Fruit fly (Drosophila melanogaster) whole organism, embryonic: ENCODE measurements around the gene CG33784.
A peak's percentile ranks its signal among the peaks of the same experiment; 100 is the strongest.

Experiments
- Asciz ChIP-seq: fragments of 200-800 bp; sonication (Bioruptor generic); optimal IDR thresholded peaks from 2 replicates; lab custom pipeline; 2017; ENCODE audit warnings: missing biosample characterization, mild to moderate bottlenecking, missing genetic modification characterization, missing genetic modification reagents
- Atf6 ChIP-seq: fragments of 200-800 bp; sonication (Bioruptor generic); IDR thresholded peaks from 2 replicates; pipeline ENCODE4 v1.3.6; 2022; ENCODE audit warnings: missing biosample characterization, missing genetic modification characterization
- BEAF-32 ChIP-seq: fragments of 200-800 bp; sonication (Bioruptor generic); optimal IDR thresholded peaks from 3 replicates; lab custom pipeline; 2017; ENCODE audit warnings: missing biosample characterization, missing genetic modification characterization, mild to moderate bottlenecking, moderate library complexity, missing genetic modification reagents
- Bdp1 ChIP-seq: fragments of 200-800 bp; sonication (Bioruptor generic); optimal IDR thresholded peaks from 3 replicates; lab custom pipeline; 2016; ENCODE audit warnings: missing biosample characterization, missing genetic modification characterization
- CG10209 ChIP-seq: fragments of 200-800 bp; sonication (Bioruptor generic); optimal IDR thresholded peaks from 3 replicates; lab custom pipeline; 2017; ENCODE audit warnings: missing biosample characterization, mild to moderate bottlenecking, missing genetic modification characterization, missing genetic modification reagents
- CG10431 ChIP-seq: fragments of 200-800 bp; sonication (Bioruptor generic); optimal IDR thresholded peaks from 3 replicates; lab custom pipeline; 2018; ENCODE audit warnings: missing biosample characterization, mild to moderate bottlenecking, missing genetic modification characterization
- CG10979 ChIP-seq: fragments of 200-800 bp; sonication (Bioruptor generic); optimal IDR thresholded peaks from 2 replicates; lab custom pipeline; 2018; ENCODE audit warnings: missing biosample characterization, mild to moderate bottlenecking, missing genetic modification characterization, moderate library complexity
- CG11247 ChIP-seq: fragments of 200-800 bp; sonication (Bioruptor generic); IDR thresholded peaks from 2 replicates; pipeline ENCODE4 v1.3.6; 2022; ENCODE audit warnings: missing biosample characterization, missing genetic modification characterization
- CG12071 ChIP-seq: fragments of 200-800 bp; sonication (Bioruptor generic); optimal IDR thresholded peaks from 3 replicates; lab custom pipeline; 2018; ENCODE audit warnings: missing biosample characterization, mild to moderate bottlenecking, missing genetic modification characterization
- CG12659 ChIP-seq: fragments of 200-800 bp; sonication (Bioruptor generic); optimal IDR thresholded peaks from 3 replicates; lab custom pipeline; 2017; ENCODE audit warnings: mild to moderate bottlenecking, missing biosample characterization, missing genetic modification reagents, missing genetic modification characterization
- CG12942 ChIP-seq: fragments of 200-800 bp; sonication (Bioruptor generic); optimal IDR thresholded peaks from 3 replicates; lab custom pipeline; 2016; ENCODE audit warnings: missing biosample characterization, missing genetic modification characterization
- CG13296 ChIP-seq: fragments of 200-800 bp; sonication (Bioruptor generic); optimal IDR thresholded peaks from 3 replicates; lab custom pipeline; 2018; ENCODE audit warnings: missing biosample characterization, mild to moderate bottlenecking, missing genetic modification characterization
- CG14965 ChIP-seq: fragments of 200-800 bp; sonication (Bioruptor generic); optimal IDR thresholded peaks from 2 replicates; lab custom pipeline; 2016; ENCODE audit warnings: missing biosample characterization, missing genetic modification characterization, borderline replicate concordance
- CG17186 ChIP-seq: fragments of 200-800 bp; sonication (Bioruptor generic); optimal IDR thresholded peaks from 3 replicates; lab custom pipeline; 2017; ENCODE audit warnings: missing biosample characterization, missing genetic modification reagents, missing genetic modification characterization
- CG31365 ChIP-seq: fragments of 200-800 bp; sonication (Bioruptor generic); optimal IDR thresholded peaks from 2 replicates; lab custom pipeline; 2018; ENCODE audit warnings: missing biosample characterization, mild to moderate bottlenecking, missing genetic modification characterization
- CG3163 ChIP-seq: fragments of 200-800 bp; sonication (Bioruptor generic); optimal IDR thresholded peaks from 3 replicates; lab custom pipeline; 2016; ENCODE audit warnings: missing biosample characterization, missing genetic modification characterization
- CG34422 ChIP-seq: fragments of 200-800 bp; sonication (Bioruptor generic); IDR thresholded peaks from 3 replicates; pipeline ENCODE4 v1.3.6; 2022; ENCODE audit warnings: missing biosample characterization, missing genetic modification characterization
- CG42726 ChIP-seq: fragments of 200-800 bp; sonication (Bioruptor generic); IDR thresholded peaks from 2 replicates; pipeline ENCODE4 v1.3.6; 2022; ENCODE audit warnings: missing biosample characterization, missing genetic modification characterization; ENCODE audit not compliant: partially characterized antibody
- CG43689 ChIP-seq: fragments of 200-800 bp; sonication (Bioruptor generic); IDR thresholded peaks from 2 replicates; pipeline ENCODE4 v1.3.6; 2022; ENCODE audit warnings: missing biosample characterization, missing genetic modification characterization
- CG5953 ChIP-seq: fragments of 200-800 bp; sonication (Bioruptor generic); IDR thresholded peaks from 2 replicates; pipeline ENCODE4 v1.3.6; 2022; ENCODE audit warnings: missing biosample characterization, missing genetic modification characterization
- CG8944 ChIP-seq: fragments of 200-800 bp; sonication (Bioruptor generic); optimal IDR thresholded peaks from 3 replicates; lab custom pipeline; 2016; ENCODE audit warnings: missing biosample characterization, missing genetic modification characterization
- CG9876 ChIP-seq: fragments of 200-800 bp; sonication (Bioruptor generic); optimal IDR thresholded peaks from 2 replicates; lab custom pipeline; 2016; ENCODE audit warnings: missing biosample characterization, missing genetic modification characterization
- CHES-1-like ChIP-seq: fragments of 200-800 bp; sonication (Bioruptor generic); optimal IDR thresholded peaks from 2 replicates; lab custom pipeline; 2016; ENCODE audit warnings: missing biosample characterization, missing genetic modification characterization
- Chrac-16 ChIP-seq: fragments of 200-800 bp; sonication (Bioruptor generic); optimal IDR thresholded peaks from 3 replicates; lab custom pipeline; 2016; ENCODE audit warnings: missing biosample characterization, missing genetic modification characterization
- D19A ChIP-seq: fragments of 200-800 bp; optimal IDR thresholded peaks from 3 replicates; lab custom pipeline; 2019; ENCODE audit warnings: missing biosample characterization, mild to moderate bottlenecking, missing genetic modification characterization, moderate library complexity
- Dad ChIP-seq: fragments of 200-800 bp; sonication (Bioruptor generic); optimal IDR thresholded peaks from 3 replicates; lab custom pipeline; 2016; ENCODE audit warnings: missing biosample characterization, missing genetic modification characterization
- Dbx ChIP-seq: fragments of 200-800 bp; sonication (Bioruptor generic); IDR thresholded peaks from 3 replicates; pipeline ENCODE4 v1.3.6; 2022; ENCODE audit warnings: missing biosample characterization, missing genetic modification characterization
- HmgD ChIP-seq: fragments of 200-800 bp; sonication (Bioruptor generic); optimal IDR thresholded peaks from 3 replicates; lab custom pipeline; 2016; ENCODE audit warnings: missing biosample characterization, missing genetic modification characterization
- Hmr ChIP-seq: fragments of 200-800 bp; sonication (Bioruptor generic); optimal IDR thresholded peaks from 3 replicates; lab custom pipeline; 2017; ENCODE audit warnings: mild to moderate bottlenecking, missing biosample characterization, missing genetic modification reagents, missing genetic modification characterization
- ap ChIP-seq: fragments of 200-800 bp; sonication (Bioruptor generic); IDR thresholded peaks from 2 replicates; pipeline ENCODE4 v1.3.6; 2022; ENCODE audit warnings: missing biosample characterization, missing genetic modification characterization
- ara ChIP-seq: fragments of 200-800 bp; sonication (Bioruptor generic); IDR thresholded peaks from 2 replicates; pipeline ENCODE4 v1.3.6; 2022; ENCODE audit warnings: missing biosample characterization, missing genetic modification characterization
- bbx ChIP-seq: fragments of 200-800 bp; sonication (Bioruptor generic); IDR thresholded peaks from 2 replicates; pipeline ENCODE4 v1.3.6; 2022; ENCODE audit warnings: missing biosample characterization, missing genetic modification characterization; ENCODE audit not compliant: partially characterized antibody
- caup ChIP-seq: fragments of 200-800 bp; sonication (Bioruptor generic); optimal IDR thresholded peaks from 3 replicates; lab custom pipeline; 2017; ENCODE audit warnings: missing biosample characterization, mild to moderate bottlenecking, missing genetic modification characterization, moderate library complexity; ENCODE audit not compliant: severe bottlenecking
- fd3F ChIP-seq: fragments of 200-800 bp; sonication (Bioruptor generic); optimal IDR thresholded peaks from 2 replicates; lab custom pipeline; 2018; ENCODE audit warnings: missing biosample characterization, mild to moderate bottlenecking, missing genetic modification characterization, moderate library complexity
- ftz-f1 ChIP-seq: fragments of 200-800 bp; sonication (Bioruptor generic); optimal IDR thresholded peaks from 2 replicates; lab custom pipeline; 2016; ENCODE audit warnings: missing biosample characterization, missing genetic modification characterization
- gcm2 ChIP-seq: fragments of 200-800 bp; sonication (Bioruptor generic); optimal IDR thresholded peaks from 2 replicates; lab custom pipeline; 2016; ENCODE audit warnings: missing biosample characterization, missing genetic modification characterization
- gem ChIP-seq: fragments of 200-800 bp; sonication (Bioruptor generic); optimal IDR thresholded peaks from 2 replicates; lab custom pipeline; 2019; ENCODE audit warnings: missing biosample characterization, mild to moderate bottlenecking, missing genetic modification characterization, moderate library complexity
- grau ChIP-seq: fragments of 200-800 bp; optimal IDR thresholded peaks from 3 replicates; lab custom pipeline; 2019; ENCODE audit warnings: missing biosample characterization, mild to moderate bottlenecking, missing genetic modification characterization, moderate library complexity
- h ChIP-seq: fragments of >200 bp; optimal IDR thresholded peaks from 2 replicates; lab custom pipeline; 2017
- hb ChIP-seq: fragments of 200-800 bp; sonication (Bioruptor generic); IDR thresholded peaks from 3 replicates; pipeline ENCODE4 v1.3.6; 2022; ENCODE audit warnings: missing biosample characterization, missing genetic modification characterization; ENCODE audit not compliant: partially characterized antibody
- her ChIP-seq: fragments of 200-800 bp; sonication (Bioruptor generic); optimal IDR thresholded peaks from 2 replicates; lab custom pipeline; 2016; ENCODE audit warnings: missing biosample characterization, missing genetic modification characterization
- org-1 ChIP-seq: fragments of 200-800 bp; sonication (Bioruptor generic); optimal IDR thresholded peaks from 2 replicates; lab custom pipeline; 2017; ENCODE audit warnings: missing biosample characterization, missing genetic modification characterization
- pb ChIP-seq: fragments of 200-800 bp; sonication (Bioruptor generic); optimal IDR thresholded peaks from 3 replicates; lab custom pipeline; 2016; ENCODE audit warnings: missing biosample characterization, missing genetic modification characterization
- pum ChIP-seq: fragments of 200-800 bp; sonication (Bioruptor generic); optimal IDR thresholded peaks from 2 replicates; lab custom pipeline; 2016; ENCODE audit warnings: missing biosample characterization, missing genetic modification characterization
- schlank ChIP-seq: fragments of 200-800 bp; sonication (Bioruptor generic); optimal IDR thresholded peaks from 2 replicates; lab custom pipeline; 2018; ENCODE audit warnings: missing biosample characterization, mild to moderate bottlenecking, missing genetic modification characterization
- sim ChIP-seq: fragments of 200-800 bp; sonication (Bioruptor generic); IDR thresholded peaks from 2 replicates; pipeline ENCODE4 v1.3.6; 2022; ENCODE audit warnings: missing biosample characterization, missing genetic modification characterization
- slp2 ChIP-seq: fragments of 200-800 bp; sonication (Bioruptor generic); optimal IDR thresholded peaks from 2 replicates; lab custom pipeline; 2016; ENCODE audit warnings: missing biosample characterization, missing genetic modification characterization
- tna ChIP-seq: fragments of 200-800 bp; sonication (Bioruptor generic); IDR thresholded peaks from 2 replicates; pipeline ENCODE4 v1.3.6; 2022; ENCODE audit warnings: missing biosample characterization, missing genetic modification characterization; ENCODE audit not compliant: partially characterized antibody
- ttk ChIP-seq: fragments of 200-800 bp; sonication (Bioruptor generic); IDR thresholded peaks from 2 replicates; pipeline ENCODE4 v2.1.2; 2022; ENCODE audit warnings: missing biosample characterization, missing genetic modification characterization
- tup ChIP-seq: fragments of 200-800 bp; sonication (Bioruptor generic); optimal IDR thresholded peaks from 2 replicates; lab custom pipeline; 2016; ENCODE audit warnings: missing biosample characterization, mild to moderate bottlenecking, missing genetic modification characterization, moderate library complexity
- vfl ChIP-seq: fragments of 200-800 bp; sonication (Bioruptor generic); optimal IDR thresholded peaks from 2 replicates; lab custom pipeline; 2016; ENCODE audit warnings: missing biosample characterization, missing genetic modification characterization

CG33784 gene

DNA sequence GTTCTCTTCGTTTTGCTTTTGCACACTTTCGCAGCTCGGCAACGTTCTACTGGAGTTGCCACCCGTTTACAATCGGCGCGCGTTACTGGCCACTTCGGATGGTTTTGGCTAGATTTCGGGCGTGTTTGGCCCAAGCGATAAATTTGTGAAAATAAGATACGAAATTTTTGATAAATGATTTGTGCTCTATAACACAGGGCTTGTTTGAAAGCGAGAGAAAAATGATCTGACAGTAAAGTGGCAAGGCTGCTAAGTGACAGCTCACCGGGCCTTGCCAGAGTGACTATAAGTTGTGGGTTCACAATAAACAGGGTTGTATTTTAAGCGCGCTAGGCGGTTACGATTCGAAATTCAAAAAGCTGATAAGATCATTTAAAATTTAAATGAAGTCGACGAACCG is 42.2 kb downstream of the CG33784 start, which contains the start of gene Fmr1 (continued):
- TF ChIP-seq gcm2 (GFP tag; lab: Kevin White, UChicago) (no peak), gem (peak; percentile 51), CG12942 (peak; percentile 35), org-1 (no peak), vfl (peak; percentile 44), hb (GFP tag; lab: Robert Waterston, UW) (no peak), CG11247 (GFP tag; lab: Robert Waterston, UW) (peak; percentile 29; the same call in 1 of the 2 replicates), CG3163 (GFP tag; lab: Kevin White, UChicago) (peak; percentile 41), CG10979 (tag; lab: Kevin White, UChicago) (peak; percentile 19), CG12071 (GFP tag; lab: Kevin White, UChicago) (no peak), Atf6 (GFP tag; lab: Robert Waterston, UW) (peak; percentile 40; the same call in 1 of the 2 replicates), ftz-f1 (no peak), fd3F (peak; percentile 49), Chrac-16 (GFP tag; lab: Kevin White, UChicago) (peak; percentile 18), Hmr (no peak), BEAF-32 (GFP tag; lab: Kevin White, UChicago) (peak; percentile 65), Dad (peak; percentile 73), tna (no peak), CG42726 (GFP tag; lab: Robert Waterston, UW) (no peak), Dbx (GFP tag; lab: Robert Waterston, UW) (peak; percentile 37; the same call in 1 of the 3 replicates), CG34422 (GFP tag; lab: Robert Waterston, UW) (no peak), CG10209 (GFP tag; lab: Kevin White, UChicago) (peak; percentile 28), slp2 (peak; percentile 49), h (no peak), bbx (GFP tag; lab: Robert Waterston, UW) (no peak), CG10431 (GFP tag; lab: Kevin White, UChicago) (no peak), tup (GFP tag; lab: Kevin White, UChicago) (no peak), CHES-1-like (GFP tag; lab: Kevin White, UChicago) (peak; percentile 72), CG31365 (tag; lab: Kevin White, UChicago) (no peak), sim (GFP tag; lab: Robert Waterston, UW) (no peak), pb (GFP tag; lab: Kevin White, UChicago) (peak; percentile 60), HmgD (GFP tag; lab: Kevin White, UChicago) (peak; percentile 54), Bdp1 (peak; percentile 68), CG13296 (GFP tag; lab: Kevin White, UChicago) (no peak), CG17186 (GFP tag; lab: Kevin White, UChicago) (peak; percentile 94), ttk (GFP tag; lab: Robert Waterston, UW) (no peak), CG14965 (GFP tag; lab: Kevin White, UChicago) (no peak), CG12659 (GFP tag; lab: Kevin White, UChicago) (peak; percentile 81), CG8944 (GFP tag; lab: Kevin White, UChicago) (peak; percentile 64), pum (peak; percentile 64), ara (GFP tag; lab: Robert Waterston, UW) (no peak), Asciz (GFP tag; lab: Kevin White, UChicago) (no peak), caup (GFP tag; lab: Kevin White, UChicago) (no peak), CG9876 (peak; percentile 49), D19A (no peak), CG43689 (no peak), schlank (tag; lab: Kevin White, UChicago) (peak; percentile 12), grau (tag; lab: Kevin White, UChicago) (peak; percentile 65), ap (GFP tag; lab: Robert Waterston, UW) (0 out of 2 replicates have a peak, but pooled peaks have one; percentile 23), CG5953 (no peak), her (GFP tag; lab: Kevin White, UChicago) (no peak)
